Worm (Caenorhabditis elegans): ENCODE measurements around the gene T21D12.12.
"Not testable (repeated sequence)": the region's sequence is repeated elsewhere in the genome, so short reads cannot be mapped to it uniquely, and the experiment has no call there.

DNA sequence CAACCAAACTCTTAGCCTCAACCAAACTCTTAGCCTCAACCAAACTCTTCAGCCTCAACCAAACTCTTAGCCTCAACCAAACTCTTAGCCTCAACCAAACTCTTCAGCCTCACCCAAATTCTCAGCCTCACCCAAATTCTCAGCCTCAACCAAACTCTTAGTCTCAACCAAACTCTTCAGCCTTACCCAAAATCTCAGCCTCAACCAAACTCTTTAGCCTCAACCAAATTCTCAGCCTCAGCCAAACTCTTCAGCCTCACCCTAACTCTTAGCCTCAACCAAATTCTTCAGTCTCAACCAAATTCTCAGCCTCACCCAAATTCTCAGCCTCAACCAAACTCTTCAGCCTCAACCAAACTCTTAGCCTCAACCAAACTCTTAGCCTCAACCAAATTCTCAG lies 35.5 kb upstream of the T21D12.12 start:
- not testable (repeated sequence) for TF ChIP-seq K12H6.12 (tag; optimal IDR thresholded peaks at IDR 0.05); bed-2 (GFP tag; IDR thresholded peaks at IDR 0.05); hrde-1 (tag; optimal IDR thresholded peaks at IDR 0.05; ENCODE audit: borderline replicate concordance); attf-6 (GFP tag; IDR thresholded peaks at IDR 0.05); bed-1 (GFP tag; IDR thresholded peaks at IDR 0.05); hlh-12 (tag; optimal IDR thresholded peaks at IDR 0.05)
